Fruit fly (Drosophila melanogaster) Kc167 (cell line): ENCODE measurements around the gene NimB3.

ENCODE experiments used
- Myc ChIP-seq: fragments of >200 bp; optimal IDR thresholded peaks from 2 replicates; lab custom pipeline; 2017; ENCODE audit warnings: missing external identifiers
- Sin3A ChIP-seq: fragments of >200 bp; optimal IDR thresholded peaks from 2 replicates; lab custom pipeline; 2018; ENCODE audit warnings: missing external identifiers
- insv ChIP-seq: fragments of >200 bp; optimal IDR thresholded peaks from 3 replicates; lab custom pipeline; 2018; ENCODE audit warnings: missing external identifiers
- psq ChIP-seq: fragments of >200 bp; optimal IDR thresholded peaks from 2 replicates; lab custom pipeline; 2017; ENCODE audit warnings: missing external identifiers

DNA sequence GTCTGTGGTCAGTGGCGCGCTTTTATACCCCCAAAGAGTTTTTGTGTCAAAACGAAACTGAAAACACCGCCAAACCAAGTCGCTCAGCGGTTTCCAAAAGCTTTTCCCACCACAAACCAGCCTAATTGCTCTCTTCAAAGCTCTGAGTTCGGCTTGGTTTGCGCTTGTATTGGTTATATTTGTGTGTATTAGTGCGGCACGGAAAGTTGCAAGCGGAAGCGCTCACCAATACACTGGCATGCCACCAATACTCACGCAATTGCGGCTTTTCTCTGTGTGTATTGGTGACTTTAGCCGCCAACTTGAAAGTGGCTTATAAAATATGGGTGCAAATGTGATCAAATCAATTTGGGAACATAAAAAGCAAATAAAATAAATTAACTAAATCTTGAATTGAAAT is 20.3 kb downstream of the NimB3 start, which contains the start of gene Vajk3:
- no peak for TF ChIP-seq Myc (lab: Kevin White, UChicago)
- no peak for TF ChIP-seq psq (lab: Kevin White, UChicago)
- no peak for TF ChIP-seq insv (lab: Kevin White, UChicago)
- no peak for TF ChIP-seq Sin3A (lab: Kevin White, UChicago)
